Worm (Caenorhabditis elegans) whole organism, early embryonic: ENCODE measurements around the gene flp-10.

Source experiments
- B0310.2 ChIP-seq: sonication (generic microtip); optimal IDR thresholded peaks from 2 replicates; lab custom pipeline; 2016; ENCODE audit warnings: mild to moderate bottlenecking, missing genetic modification characterization, missing compliant biosample characterization
- aly-1 ChIP-seq: sonication (generic microtip); optimal IDR thresholded peaks from 2 replicates; lab custom pipeline; 2016; ENCODE audit warnings: missing genetic modification characterization, missing compliant biosample characterization
- ama-1 ChIP-seq: fragments of 150-350 bp; optimal IDR thresholded peaks from 2 replicates; lab custom pipeline; 2014
- ceh-13 ChIP-seq: fragments of 200-800 bp; sonication (Bioruptor generic); optimal IDR thresholded peaks from 2 replicates; lab custom pipeline; 2018; ENCODE audit warnings: mild to moderate bottlenecking, missing genetic modification characterization, missing compliant biosample characterization
- ceh-36 ChIP-seq: sonication (generic microtip); optimal IDR thresholded peaks from 2 replicates; lab custom pipeline; 2016; ENCODE audit warnings: missing genetic modification characterization, inconsistent platforms, missing compliant biosample characterization
- flt-1 ChIP-seq: fragments of 200-800 bp; sonication (Bioruptor generic); IDR thresholded peaks from 2 replicates; pipeline ENCODE4 v1.3.6; 2022; ENCODE audit warnings: missing genetic modification characterization, missing compliant biosample characterization
- scrt-1 ChIP-seq: fragments of 200-800 bp; sonication (Bioruptor generic); IDR thresholded peaks from 2 replicates; pipeline ENCODE4 v1.3.6; 2022; ENCODE audit warnings: missing genetic modification characterization, missing compliant biosample characterization

DNA sequence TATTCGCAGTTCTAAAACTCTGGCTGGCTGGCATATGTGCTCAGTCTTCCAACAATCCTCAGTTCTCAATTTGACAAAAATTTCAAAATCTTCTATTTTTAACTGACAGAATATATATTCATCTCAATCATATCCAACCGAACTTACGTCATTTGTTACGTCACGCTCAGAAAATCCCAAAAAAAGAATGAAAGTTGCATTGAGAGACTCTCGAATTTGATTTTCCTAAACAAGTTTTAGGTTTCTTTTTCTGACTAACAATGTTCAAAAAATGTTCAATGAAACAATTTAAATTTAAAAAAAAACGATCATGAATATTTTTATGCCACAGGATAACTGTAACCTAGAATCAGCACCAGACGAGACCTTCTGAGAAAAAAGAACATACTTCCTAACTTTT is 29.2 kb downstream of the flp-10 start:
- TF ChIP-seq ama-1: no peak
- TF ChIP-seq flt-1: no peak
- no peak for TF ChIP-seq aly-1
- TF ChIP-seq ceh-13 (GFP tag; lab: Kevin White, UChicago): no peak
- no peak for TF ChIP-seq ceh-36
- TF ChIP-seq scrt-1 (GFP tag; lab: Robert Waterston, UW): no peak
- no peak for TF ChIP-seq B0310.2 (tag; lab: Kevin White, UChicago)
